Worm (Caenorhabditis elegans) whole organism, L4/young adult: Measurements from ENCODE around the gene wdr-4.

Experiments
- W03F9.2 ChIP-seq: fragments of 150-350 bp; optimal IDR thresholded peaks from 2 replicates; lab custom pipeline; 2014; ENCODE audit warnings: missing biosample characterization, missing genetic modification characterization
- dao-5 ChIP-seq: sonication (generic microtip); optimal IDR thresholded peaks from 2 replicates; lab custom pipeline; 2016; ENCODE audit warnings: missing genotype, missing genetic modification characterization, moderate library complexity, missing compliant biosample characterization
- him-1 ChIP-seq: sonication (generic microtip); optimal IDR thresholded peaks from 2 replicates; lab custom pipeline; 2016; ENCODE audit warnings: missing genotype, missing genetic modification reagents, missing genetic modification characterization, missing compliant biosample characterization

DNA sequence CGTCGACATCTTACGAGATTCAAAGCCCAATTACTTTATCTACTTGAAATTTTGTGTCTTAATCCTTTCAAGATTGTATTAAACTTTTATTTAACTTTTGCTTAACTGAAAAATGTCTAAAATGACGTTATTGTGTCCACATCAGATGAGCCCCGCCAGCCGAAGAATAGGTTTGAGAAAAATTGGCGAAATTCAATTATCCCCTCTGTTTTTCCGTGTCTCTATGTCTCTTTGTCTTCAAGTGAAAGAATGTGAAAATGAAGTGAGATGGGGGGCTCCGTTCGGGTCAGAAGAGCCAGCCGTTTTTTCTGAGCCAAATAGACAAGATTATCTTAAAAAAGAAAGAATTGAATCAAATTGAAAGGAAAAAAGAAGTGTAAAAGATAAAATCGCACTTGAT lies 48.3 kb upstream of the wdr-4 start:
- TF ChIP-seq him-1 = no peak
- no peak for TF ChIP-seq W03F9.2 (tag; lab: Kevin White, UChicago)
- TF ChIP-seq dao-5 (tag; lab: Kevin White, UChicago) = no peak
